Worm (Caenorhabditis elegans): ENCODE data around the gene eco-1.

DNA sequence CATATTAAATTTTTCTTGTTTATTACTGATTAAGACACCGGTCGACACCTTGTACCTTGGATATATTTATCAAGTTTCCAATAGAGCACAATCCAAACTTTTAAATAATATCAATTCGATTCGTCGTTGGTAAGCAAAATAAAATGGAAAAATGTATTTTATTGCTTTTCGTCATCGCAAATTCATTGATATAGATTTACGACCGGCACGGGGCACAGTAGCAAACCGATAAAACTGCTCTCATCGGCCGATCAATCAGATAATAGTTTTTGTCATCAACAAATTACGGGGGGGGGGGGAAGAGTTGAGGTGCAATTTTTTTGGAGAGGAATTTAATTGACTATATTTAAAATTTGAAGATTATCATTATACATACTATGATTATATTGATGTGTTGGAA is 35.6 kb downstream of the eco-1 start:
- TF ChIP-seq elt-3 (tag; optimal IDR thresholded peaks at IDR 0.05) (no peak), lin-39 (tag; optimal IDR thresholded peaks at IDR 0.05) (no peak), nhr-10 (tag; optimal IDR thresholded peaks at IDR 0.05) (no peak), ztf-11 (tag; optimal IDR thresholded peaks at IDR 0.05) (no peak), snpc-4 (tag; optimal IDR thresholded peaks at IDR 0.05) (no peak), R02D3.7 (tag; optimal IDR thresholded peaks at IDR 0.05) (no peak), ztf-4 (tag; optimal IDR thresholded peaks at IDR 0.05) (no peak)

All from whole organism, L2 larva.